Worm (Caenorhabditis elegans): ENCODE data around the gene F11D5.6.

The F11D5.6 gene

ce11 chrX:3347904-3348441 lies 21.9 kb upstream of the F11D5.6 start, which contains the start of gene ZK816.3 (continued):
- TF ChIP-seq die-1 (tag; optimal IDR thresholded peaks at IDR 0.05) (peak; percentile 55), snpc-4 (GFP tag; optimal IDR thresholded peaks at IDR 0.05) (peak; percentile 57), snpc-4 (tag; optimal IDR thresholded peaks at IDR 0.05) (peak in 2 of 4 experiments; percentile 25 to 65), nfyb-1 (GFP tag; IDR thresholded peaks at IDR 0.05) (no peak), tbp1 (GFP tag; optimal IDR thresholded peaks at IDR 0.05) (peak; percentile 85), let-526 (GFP tag; IDR thresholded peaks at IDR 0.05) (0 out of 2 replicates have a peak, but pooled peaks have one; percentile 48), lin-35 (GFP tag; optimal IDR thresholded peaks at IDR 0.05) (no peak), sea-2 (GFP tag; IDR thresholded peaks at IDR 0.05) (no peak), rpc-1 (optimal IDR thresholded peaks at IDR 0.05) (peak; percentile 77), rpc-1 (tag; optimal IDR thresholded peaks at IDR 0.05) (peak; percentile 85), snpc-1.1 (tag; optimal IDR thresholded peaks at IDR 0.05; ENCODE audit: insufficient read depth) (peak; percentile 10), ceh-40 (GFP tag; IDR thresholded peaks at IDR 0.05) (peak; percentile 33; the same call in 1 of the 2 replicates), mel-28 (tag; optimal IDR thresholded peaks at IDR 0.05; ENCODE audit: borderline replicate concordance) (no peak), ama-1 (optimal IDR thresholded peaks at IDR 0.05) (no peak), ama-1 (GFP tag; optimal IDR thresholded peaks at IDR 0.05) (peak in 1 of 2 experiments; percentile 46), sdz-38 (tag; optimal IDR thresholded peaks at IDR 0.05) (no peak), ceh-79 (tag; optimal IDR thresholded peaks at IDR 0.05) (no peak), nhr-90 (tag; optimal IDR thresholded peaks at IDR 0.05) (peak; percentile 43), him-1 (tag; optimal IDR thresholded peaks at IDR 0.05) (peak; percentile 78), rec-8 (tag; optimal IDR thresholded peaks at IDR 0.05) (peak; percentile 21 to 63), ceh-58 (GFP tag; IDR thresholded peaks at IDR 0.05) (no peak), Y53F4B.3 (GFP tag; IDR thresholded peaks at IDR 0.05) (peak; percentile 49; the same call in 1 of the 2 replicates), ztf-25 (GFP tag; IDR thresholded peaks at IDR 0.05) (peak; percentile 61; the same call in 1 of the 2 replicates), ZK185.1 (tag; optimal IDR thresholded peaks at IDR 0.05; ENCODE audit: poor library complexity, severe bottlenecking) (peak; percentile 50), D2030.7 (GFP tag; IDR thresholded peaks at IDR 0.05) (peak; percentile 71), lin-26 (GFP tag; IDR thresholded peaks at IDR 0.05) (peak; percentile 83), egl-44 (GFP tag; IDR thresholded peaks at IDR 0.05) (0 out of 2 replicates have a peak, but pooled peaks have one; percentile 41), repo-1 (tag; optimal IDR thresholded peaks at IDR 0.05) (no peak), xnd-1 (tag; optimal IDR thresholded peaks at IDR 0.05) (no peak), cebp-2 (GFP tag; IDR thresholded peaks at IDR 0.05) (0 out of 2 replicates have a peak, but pooled peaks have one; percentile 48), ztf-18 (tag; optimal IDR thresholded peaks at IDR 0.05) (peak; percentile 50), egrh-3 (GFP tag; IDR thresholded peaks at IDR 0.05) (0 out of 2 replicates have a peak, but pooled peaks have one; percentile 7), zfh-2 (GFP tag; conservative IDR thresholded peaks at IDR 0.05) (no peak), Y67H2A.10 (GFP tag; conservative IDR thresholded peaks at IDR 0.05) (no peak), madf-6 (GFP tag; IDR thresholded peaks at IDR 0.05) (peak; percentile 43; the same call in 1 of the 2 replicates), akir-1 (GFP tag; optimal IDR thresholded peaks at IDR 0.05) (peak; percentile 45), C06A6.2 (GFP tag; conservative IDR thresholded peaks at IDR 0.05) (no peak), ztf-26 (tag; optimal IDR thresholded peaks at IDR 0.05) (peak; percentile 14), nhr-120 (GFP tag; IDR thresholded peaks at IDR 0.05) (0 out of 2 replicates have a peak, but pooled peaks have one; percentile 17), Y79H2A.3 (GFP tag; conservative IDR thresholded peaks at IDR 0.05) (no peak), cebp-1 (GFP tag; IDR thresholded peaks at IDR 0.05) (no peak), cebp-1 (tag; optimal IDR thresholded peaks at IDR 0.05) (peak; percentile 30), F49E8.2 (tag; optimal IDR thresholded peaks at IDR 0.05; ENCODE audit: insufficient read depth) (no peak), nhr-179 (tag; optimal IDR thresholded peaks at IDR 0.05) (peak; percentile 23)
